Fruit fly (Drosophila melanogaster) whole organism: ENCODE results near the gene Tg.

Experiments
- CG8478 ChIP-seq: fragments of >200 bp; optimal IDR thresholded peaks from 2 replicates; lab custom pipeline; 2018; ENCODE audit warnings: inconsistent platforms
- Dll ChIP-seq: fragments of >200 bp; optimal IDR thresholded peaks from 2 replicates; lab custom pipeline; 2017
- EcR ChIP-seq, 2 experiments: fragments of >200 bp; optimal IDR thresholded peaks; 2 replicates each; lab custom pipeline; 2017; ENCODE audit warnings: missing biosample characterization in 2 of 2, missing genetic modification characterization in 2 of 2, missing genetic modification reagents in 2 of 2
- pan ChIP-seq: fragments of >200 bp; optimal IDR thresholded peaks from 2 replicates; lab custom pipeline; 2017
- psq ChIP-seq: fragments of >200 bp; optimal IDR thresholded peaks from 2 replicates; lab custom pipeline; 2017
- usp ChIP-seq: fragments of >200 bp; optimal IDR thresholded peaks from 2 replicates; lab custom pipeline; 2017; ENCODE audit warnings: missing biosample characterization, missing genetic modification characterization, mixed read lengths

The Tg gene

DNA sequence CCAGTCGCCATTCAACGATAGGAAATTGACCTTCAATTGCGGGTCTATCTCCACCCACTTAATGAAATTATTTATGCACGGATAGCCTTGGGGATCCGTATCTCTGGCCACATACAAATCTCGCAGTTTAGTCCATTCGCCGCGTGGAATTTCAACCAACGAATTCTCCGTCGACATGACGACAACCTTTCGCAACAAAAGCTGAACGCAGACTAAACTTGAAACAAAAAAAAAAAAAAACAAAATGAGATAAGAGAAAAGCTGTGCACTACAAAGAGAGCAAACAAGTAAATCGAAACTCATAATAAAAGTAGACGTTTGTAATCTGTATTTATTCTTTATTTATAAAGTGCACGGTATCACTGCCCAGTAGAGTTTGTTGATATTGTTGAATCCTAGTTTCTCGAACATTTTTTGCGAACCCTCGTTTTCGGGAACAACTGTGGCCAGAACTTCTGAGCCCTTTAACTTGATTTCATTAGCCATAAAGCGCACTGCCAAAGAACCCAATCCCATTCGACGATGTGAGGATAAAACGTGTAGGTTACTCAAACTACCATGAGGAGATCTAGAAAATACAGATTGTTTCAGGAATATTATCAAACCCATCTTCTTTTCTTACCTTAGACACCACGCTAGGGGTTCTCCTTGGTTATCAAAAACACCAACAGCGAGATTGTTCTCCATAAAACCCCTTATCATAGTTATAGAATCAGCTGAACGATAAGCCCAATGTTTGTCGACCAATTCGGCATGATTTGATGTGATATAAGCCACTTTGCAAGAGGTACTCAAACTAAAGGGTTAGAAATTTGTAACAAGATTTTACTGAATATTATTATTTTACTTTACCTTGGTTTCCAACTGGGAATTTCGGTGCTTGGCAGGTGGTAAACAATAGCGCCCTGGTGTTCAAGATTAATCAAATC is 1.7 kb upstream of the Tg start, which contains the start of gene CG12560:
TSS of gene CG12560 (minus strand) at position 195 of the 929 bp plus-strand sequence.
- TF ChIP-seq psq (lab: Kevin White, UChicago) (no peak), pan (no peak), Dll (lab: Kevin White, UChicago) (no peak), CG8478 (no peak), usp (no peak), EcR (GFP tag; optimal IDR thresholded peaks at IDR 0.05; lab: Kevin White, UChicago) (no peak)

DNA sequence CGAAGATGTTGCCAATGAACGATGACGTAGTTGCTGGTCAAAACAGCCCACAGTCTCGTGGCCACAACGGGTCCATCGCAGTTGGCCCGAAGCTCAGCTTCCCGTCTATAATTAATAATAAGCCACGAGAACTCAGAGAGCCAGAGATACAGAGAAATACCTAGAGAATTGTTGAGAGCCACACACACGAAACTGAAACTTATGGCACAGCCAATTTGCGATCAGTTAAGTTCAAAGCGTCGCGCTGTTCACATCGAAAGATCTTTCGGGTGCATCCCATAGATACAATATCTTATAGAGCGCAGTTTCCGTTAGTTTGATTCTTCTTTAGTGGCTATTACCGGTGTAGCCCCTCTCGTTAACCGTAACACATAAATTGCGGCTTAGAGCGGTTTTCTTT is 1.3 kb downstream of the Tg start:
- TF ChIP-seq psq (lab: Kevin White, UChicago): no peak
- TF ChIP-seq EcR (GFP tag; optimal IDR thresholded peaks at IDR 0.05; lab: Kevin White, UChicago): no peak
- no peak for TF ChIP-seq pan
- TF ChIP-seq Dll (lab: Kevin White, UChicago): no peak
- no peak for TF ChIP-seq CG8478
- TF ChIP-seq usp: no peak

DNA sequence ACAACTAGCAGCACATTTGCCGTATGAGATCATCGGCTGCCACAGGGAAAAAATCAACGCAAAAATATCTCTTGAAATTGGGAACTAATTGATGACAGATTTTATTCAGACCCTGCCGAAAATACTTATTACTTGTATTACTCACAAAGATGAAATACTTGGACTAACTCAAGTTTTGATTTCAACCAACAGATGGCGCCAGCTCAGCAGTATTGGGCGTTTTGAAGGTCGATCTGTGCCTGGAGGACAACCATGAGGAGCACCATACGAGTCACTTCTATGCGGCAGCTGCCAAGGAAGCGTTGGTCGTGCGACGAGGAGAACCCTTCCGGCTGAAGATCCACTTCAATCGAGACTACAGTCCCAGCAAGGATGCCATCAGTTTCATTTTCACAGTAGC is 13.1 kb downstream of the Tg start:
- TF ChIP-seq Dll (lab: Kevin White, UChicago) (no peak), pan (no peak), usp (no peak), EcR (GFP tag; optimal IDR thresholded peaks at IDR 0.05; lab: Kevin White, UChicago) (no peak), psq (lab: Kevin White, UChicago) (no peak), CG8478 (no peak)

DNA sequence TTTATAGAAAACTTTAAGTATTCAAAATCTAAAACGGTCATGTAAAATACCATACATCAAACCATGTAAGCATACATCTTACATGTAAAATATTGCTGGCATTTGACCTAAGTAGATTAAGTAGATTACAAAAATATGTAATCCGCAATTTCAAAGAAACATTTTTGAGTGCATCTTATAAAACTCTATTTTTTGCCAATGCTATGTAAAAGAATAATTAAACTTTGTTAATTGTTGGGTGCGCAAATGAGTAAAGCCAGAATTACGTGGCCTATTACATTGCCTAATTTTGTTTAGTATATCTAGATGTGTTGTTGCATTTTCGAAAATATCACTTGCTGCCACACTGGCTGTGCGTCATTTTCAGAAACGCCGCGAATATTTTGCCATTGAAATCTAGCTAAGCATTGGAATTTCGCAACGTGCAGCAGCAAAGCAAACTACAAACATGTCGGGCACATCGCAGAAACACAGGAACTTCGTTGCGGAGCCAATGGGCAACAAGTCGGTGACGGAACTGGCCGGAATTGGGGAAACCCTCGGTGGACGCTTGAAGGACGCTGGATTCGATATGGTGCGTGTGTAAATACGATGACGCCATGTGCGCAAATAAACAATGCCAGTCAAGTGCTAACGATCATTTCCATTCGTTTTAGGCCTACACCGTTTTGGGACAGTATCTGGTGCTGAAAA is 18.1 kb downstream of the Tg start, which contains the start of gene baf:
TSS of gene baf (plus strand) at position 303 of the 693 bp plus-strand sequence.
- TF ChIP-seq EcR (GFP tag; optimal IDR thresholded peaks at IDR 0.05; lab: Kevin White, UChicago) (no peak), CG8478 (no peak), psq (lab: Kevin White, UChicago) (no peak), pan (no peak), usp (no peak), Dll (lab: Kevin White, UChicago) (no peak)

DNA sequence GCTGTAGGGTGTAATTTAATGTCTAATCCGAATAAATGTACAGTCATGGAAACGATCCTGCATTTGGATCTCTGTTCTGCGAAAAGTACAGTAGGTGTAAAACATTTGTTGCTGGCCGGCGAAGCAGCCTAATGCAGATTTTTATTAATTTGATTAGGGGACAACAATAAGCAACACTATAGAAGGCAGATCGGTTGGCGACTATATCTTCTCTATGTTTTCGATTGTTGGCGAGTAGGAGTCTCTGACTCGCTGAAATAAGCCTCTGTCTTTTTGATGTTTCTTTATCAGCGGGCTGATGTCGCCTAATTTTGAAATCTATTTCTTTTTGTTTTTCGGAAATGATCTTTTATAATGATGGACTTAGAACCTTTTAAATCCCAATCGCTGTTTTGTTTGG is 18.9 kb downstream of the Tg start:
- no peak for TF ChIP-seq psq (lab: Kevin White, UChicago)
- no peak for TF ChIP-seq usp
- no peak for TF ChIP-seq Dll (lab: Kevin White, UChicago)
- TF ChIP-seq pan: no peak
- TF ChIP-seq EcR (GFP tag; optimal IDR thresholded peaks at IDR 0.05; lab: Kevin White, UChicago): no peak
- TF ChIP-seq CG8478: no peak

DNA sequence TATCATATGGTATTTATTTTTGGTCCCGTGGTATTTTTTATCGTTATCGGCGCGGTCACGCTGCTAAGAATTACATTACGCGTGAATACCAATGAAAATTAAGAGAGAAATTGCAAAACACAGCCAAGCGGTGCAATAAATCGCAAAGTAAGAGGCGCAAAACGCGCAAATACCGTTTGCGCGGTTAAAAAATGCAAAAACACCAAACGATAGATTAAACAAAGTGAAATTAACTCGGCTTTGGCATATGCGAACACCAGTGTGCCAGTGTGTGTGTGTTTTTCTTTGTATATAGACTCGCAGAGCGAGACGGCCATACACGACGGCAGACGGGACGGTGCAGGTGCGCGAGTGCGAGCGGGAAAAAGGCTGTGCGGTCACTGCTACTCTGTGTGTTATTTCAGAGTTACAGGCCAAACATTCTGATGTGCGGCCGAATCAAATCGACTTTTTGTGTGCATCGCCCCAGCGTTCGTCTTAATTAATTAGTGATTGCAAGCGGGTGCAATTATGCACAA is 19.5 kb downstream of the Tg start, which contains the start of gene Cka:
TSS of gene Cka (plus strand) at position 29 of the 518 bp plus-strand sequence.
- peak; percentile 77 for TF ChIP-seq CG8478
- no peak for TF ChIP-seq EcR (GFP tag; optimal IDR thresholded peaks at IDR 0.05; lab: Kevin White, UChicago)

DNA sequence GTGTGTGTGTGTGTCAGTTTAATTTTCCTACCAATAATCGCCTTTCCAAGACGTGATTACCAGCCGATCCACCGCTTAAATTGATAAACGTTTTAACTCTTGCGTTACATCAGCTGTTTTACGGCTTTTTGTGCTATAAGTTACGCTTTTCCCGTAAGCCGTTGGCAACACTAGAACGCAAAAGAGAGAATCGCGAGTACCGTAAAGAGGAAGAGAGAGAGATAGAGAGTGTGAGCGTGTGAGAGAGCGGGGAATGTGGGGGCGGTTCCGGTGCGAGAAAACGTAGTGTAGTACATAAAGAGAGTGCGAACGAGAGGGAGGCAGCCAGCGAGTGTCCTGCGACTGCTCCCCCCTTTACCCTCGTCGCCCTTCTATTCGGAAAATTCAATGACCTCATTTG is 20.4 kb downstream of the Tg start:
- no peak for TF ChIP-seq usp
- no peak for TF ChIP-seq pan
- no peak for TF ChIP-seq psq (lab: Kevin White, UChicago)
- no peak for TF ChIP-seq CG8478
- TF ChIP-seq Dll (lab: Kevin White, UChicago): no peak
- no peak for TF ChIP-seq EcR (GFP tag; optimal IDR thresholded peaks at IDR 0.05; lab: Kevin White, UChicago)

DNA sequence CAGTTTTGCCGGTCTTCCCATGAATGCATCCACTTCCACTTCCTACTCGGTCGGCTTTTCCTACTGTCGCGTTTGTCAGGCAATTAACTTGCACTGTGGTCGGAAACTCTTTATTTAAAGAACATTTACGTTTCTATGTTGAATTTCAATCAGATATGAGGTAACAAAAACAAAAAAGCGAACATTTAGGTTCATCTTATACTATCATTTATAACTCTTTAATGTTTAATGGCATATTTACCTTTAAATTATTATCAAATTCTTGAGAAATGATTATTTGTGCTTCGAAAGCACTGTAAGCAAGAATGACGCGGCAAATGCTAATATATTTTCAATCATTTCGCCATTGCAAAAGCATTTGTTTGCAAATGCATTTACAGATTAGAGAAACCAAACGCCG is 22.6 kb downstream of the Tg start:
- TF ChIP-seq psq (lab: Kevin White, UChicago) (no peak), Dll (lab: Kevin White, UChicago) (no peak), pan (no peak), EcR (GFP tag; optimal IDR thresholded peaks at IDR 0.05; lab: Kevin White, UChicago) (no peak), usp (no peak), CG8478 (no peak)

DNA sequence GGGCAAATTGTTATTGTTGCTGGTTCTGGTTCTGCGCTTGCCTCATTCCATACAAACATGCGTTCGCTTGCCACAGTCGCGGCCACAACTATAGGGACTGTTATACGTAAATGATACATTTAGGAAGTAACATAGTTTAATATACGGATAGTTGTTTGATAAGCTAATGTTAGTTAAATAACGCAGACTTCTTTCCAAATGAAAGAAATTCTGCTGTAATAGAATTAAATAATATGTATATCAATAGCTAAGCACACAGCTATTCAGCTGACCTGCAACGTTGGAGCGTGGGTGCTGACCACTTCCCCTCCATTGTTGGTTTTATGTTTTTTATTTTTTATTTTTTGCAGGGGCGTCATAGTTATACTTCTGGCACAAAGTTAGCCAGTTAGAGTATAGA is 23.5 kb downstream of the Tg start:
- no peak for TF ChIP-seq psq (lab: Kevin White, UChicago)
- TF ChIP-seq usp: no peak
- no peak for TF ChIP-seq EcR (GFP tag; optimal IDR thresholded peaks at IDR 0.05; lab: Kevin White, UChicago)
- TF ChIP-seq pan: no peak
- TF ChIP-seq Dll (lab: Kevin White, UChicago): no peak
- TF ChIP-seq CG8478: no peak

DNA sequence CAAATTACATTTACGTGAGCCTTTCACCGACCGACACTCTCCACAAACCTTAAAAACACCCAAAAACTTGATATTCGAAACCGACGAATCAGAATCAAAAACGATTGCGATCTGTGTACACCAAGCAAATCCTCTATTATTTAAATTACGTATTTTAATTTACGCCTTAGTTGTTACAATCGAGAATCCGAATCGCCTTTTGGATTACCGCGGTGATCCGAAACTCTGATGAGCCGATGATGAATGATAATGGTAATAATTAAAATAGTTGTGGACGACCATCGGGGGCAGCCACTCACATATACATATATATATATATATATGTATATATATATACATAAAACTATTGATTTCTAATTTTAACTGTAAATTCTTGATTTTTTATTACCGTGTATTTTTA is 28.5 kb downstream of the Tg start, which contains the start of gene CG7367:
TSS of gene CG7367 (minus strand) at position 101 of the 400 bp plus-strand sequence.
- TF ChIP-seq pan (no peak), EcR (GFP tag; optimal IDR thresholded peaks at IDR 0.05; lab: Kevin White, UChicago) (no peak), psq (lab: Kevin White, UChicago) (no peak), usp (no peak), CG8478 (no peak), Dll (lab: Kevin White, UChicago) (no peak)

DNA sequence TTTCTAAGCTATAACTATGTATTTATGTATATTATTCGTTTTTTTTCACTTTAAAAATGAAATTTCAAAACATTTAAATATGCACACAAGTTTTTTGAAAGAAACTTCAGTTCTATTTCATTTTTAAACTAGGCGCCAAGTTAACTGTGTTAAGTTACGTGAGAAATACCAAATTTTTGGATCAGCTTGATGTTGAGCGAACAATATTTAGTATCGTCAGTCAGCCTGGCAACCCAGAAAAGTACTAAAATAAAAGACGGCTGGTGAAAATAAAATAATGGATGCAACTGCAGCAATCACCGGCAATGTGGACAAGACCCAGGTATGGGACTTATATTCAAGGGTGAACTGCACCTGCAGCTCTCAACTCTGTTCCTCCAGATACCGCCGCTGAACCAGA is 29.7 kb downstream of the Tg start, which contains the start of gene CCDC53:
TSS of gene CCDC53 (plus strand) at position 235 of the 400 bp plus-strand sequence.
- TF ChIP-seq Dll (lab: Kevin White, UChicago) (no peak), usp (no peak), EcR (GFP tag; optimal IDR thresholded peaks at IDR 0.05; lab: Kevin White, UChicago) (no peak), CG8478 (no peak), pan (no peak), psq (lab: Kevin White, UChicago) (no peak)
